Fruit fly (Drosophila melanogaster) whole organism, embryonic: ENCODE measurements around the gene CG4730.

Experiments
- Adf1 ChIP-seq: fragments of 200-800 bp; sonication (Bioruptor generic); IDR thresholded peaks from 2 replicates; pipeline ENCODE4 v1.3.6; 2022; ENCODE audit warnings: missing biosample characterization, missing genetic modification characterization
- Aef1 ChIP-seq: fragments of 200-800 bp; sonication (Bioruptor generic); IDR thresholded peaks from 3 replicates; pipeline ENCODE4 v1.3.6; 2022; ENCODE audit warnings: missing biosample characterization, missing genetic modification characterization
- Bteb2 ChIP-seq: fragments of 200-800 bp; sonication (Bioruptor generic); optimal IDR thresholded peaks from 2 replicates; lab custom pipeline; 2016; ENCODE audit warnings: missing biosample characterization, missing genetic modification characterization
- CG12155 ChIP-seq: fragments of 200-800 bp; sonication (Bioruptor generic); optimal IDR thresholded peaks from 3 replicates; lab custom pipeline; 2016; ENCODE audit warnings: missing biosample characterization, missing genetic modification characterization
- CG12299 ChIP-seq: fragments of 200-800 bp; sonication (Bioruptor generic); optimal IDR thresholded peaks from 2 replicates; lab custom pipeline; 2018; ENCODE audit warnings: missing biosample characterization, mild to moderate bottlenecking, missing genetic modification characterization
- CG12744 ChIP-seq: fragments of 200-800 bp; sonication (Bioruptor generic); optimal IDR thresholded peaks from 2 replicates; lab custom pipeline; 2016; ENCODE audit warnings: missing biosample characterization, missing genetic modification characterization
- CG13123 ChIP-seq: fragments of 200-800 bp; sonication (Bioruptor generic); optimal IDR thresholded peaks from 2 replicates; lab custom pipeline; 2016; ENCODE audit warnings: missing biosample characterization, missing genetic modification characterization
- CG14050 ChIP-seq: fragments of 200-800 bp; sonication (Bioruptor generic); IDR thresholded peaks from 3 replicates; pipeline ENCODE4 v1.3.6; 2022; ENCODE audit warnings: missing biosample characterization, missing genetic modification characterization
- CG15601 ChIP-seq: fragments of 200-800 bp; sonication (Bioruptor generic); optimal IDR thresholded peaks from 3 replicates; lab custom pipeline; 2019; ENCODE audit warnings: missing biosample characterization, mild to moderate bottlenecking, missing genetic modification characterization, moderate library complexity
- CG18476 ChIP-seq: fragments of 200-800 bp; sonication (Bioruptor generic); optimal IDR thresholded peaks from 2 replicates; lab custom pipeline; 2016; ENCODE audit warnings: missing biosample characterization, mild to moderate bottlenecking, missing genetic modification characterization
- CG18599 ChIP-seq: fragments of 200-800 bp; sonication (Bioruptor generic); optimal IDR thresholded peaks from 3 replicates; lab custom pipeline; 2017; ENCODE audit warnings: missing biosample characterization, missing genetic modification characterization, mild to moderate bottlenecking, moderate library complexity, missing genetic modification reagents
- CG31388 ChIP-seq: fragments of 200-800 bp; sonication (Bioruptor generic); optimal IDR thresholded peaks from 2 replicates; lab custom pipeline; 2016; ENCODE audit warnings: missing biosample characterization, missing genetic modification characterization
- CG31441 ChIP-seq: fragments of 200-800 bp; sonication (Bioruptor generic); IDR thresholded peaks from 2 replicates; pipeline ENCODE4 v1.3.6; 2022; ENCODE audit warnings: missing biosample characterization, missing genetic modification characterization
- CG4617 ChIP-seq: fragments of 200-800 bp; sonication (Bioruptor generic); optimal IDR thresholded peaks from 3 replicates; lab custom pipeline; 2016; ENCODE audit warnings: missing biosample characterization, missing genetic modification characterization, borderline replicate concordance
- CG4820 ChIP-seq: fragments of 200-800 bp; sonication (Bioruptor generic); optimal IDR thresholded peaks from 3 replicates; lab custom pipeline; 2016; ENCODE audit warnings: missing biosample characterization, missing genetic modification characterization
- CG7372 ChIP-seq: fragments of 200-800 bp; sonication (Bioruptor generic); IDR thresholded peaks from 2 replicates; pipeline ENCODE4 v1.3.6; 2022; ENCODE audit warnings: missing biosample characterization, missing genetic modification characterization
- CG7556 ChIP-seq: fragments of 200-800 bp; sonication (Bioruptor generic); optimal IDR thresholded peaks from 2 replicates; lab custom pipeline; 2017; ENCODE audit warnings: missing biosample characterization, mild to moderate bottlenecking, missing genetic modification characterization
- Camta ChIP-seq: fragments of 200-800 bp; sonication (Bioruptor generic); optimal IDR thresholded peaks from 2 replicates; lab custom pipeline; 2016; ENCODE audit warnings: missing biosample characterization, missing genetic modification characterization
- D19A ChIP-seq: fragments of 200-800 bp; optimal IDR thresholded peaks from 3 replicates; lab custom pipeline; 2019; ENCODE audit warnings: missing biosample characterization, mild to moderate bottlenecking, missing genetic modification characterization, moderate library complexity
- Deaf1 ChIP-seq: fragments of 200-800 bp; optimal IDR thresholded peaks from 3 replicates; lab custom pipeline; 2019; ENCODE audit warnings: missing biosample characterization, mild to moderate bottlenecking, missing genetic modification characterization, moderate library complexity
- Dref ChIP-seq: fragments of 200-800 bp; sonication (Bioruptor generic); IDR thresholded peaks from 2 replicates; pipeline ENCODE4 v1.3.6; 2022; ENCODE audit warnings: missing biosample characterization, missing genetic modification characterization
- ERR ChIP-seq: fragments of 200-800 bp; sonication (Bioruptor generic); optimal IDR thresholded peaks from 2 replicates; lab custom pipeline; 2016; ENCODE audit warnings: missing biosample characterization, missing genetic modification characterization
- Eip74EF ChIP-seq, 2 experiments: fragments of 200-800 bp in 1 of 2; fragments of >200 bp in 1 of 2; sonication (Bioruptor generic) in 1 of 2; optimal IDR thresholded peaks; 2 replicates each; lab custom pipeline; 2017 to 2019; ENCODE audit warnings: missing biosample characterization in 2 of 2, missing genetic modification characterization in 2 of 2, mild to moderate bottlenecking in 1 of 2, moderate library complexity in 1 of 2
- HLHmδ ChIP-seq: fragments of 200-800 bp; sonication (Bioruptor generic); optimal IDR thresholded peaks from 2 replicates; lab custom pipeline; 2018; ENCODE audit warnings: missing biosample characterization, mild to moderate bottlenecking, missing genetic modification characterization, moderate library complexity
- Hand ChIP-seq: fragments of 200-800 bp; sonication (Bioruptor generic); optimal IDR thresholded peaks from 2 replicates; lab custom pipeline; 2017; ENCODE audit warnings: mild to moderate bottlenecking, missing biosample characterization, missing genetic modification reagents, missing genetic modification characterization
- HmgD ChIP-seq: fragments of 200-800 bp; sonication (Bioruptor generic); optimal IDR thresholded peaks from 3 replicates; lab custom pipeline; 2016; ENCODE audit warnings: missing biosample characterization, missing genetic modification characterization
- Hr78 ChIP-seq, 2 experiments: fragments of 200-800 bp in 1 of 2; fragments of >200 bp in 1 of 2; sonication (Bioruptor generic) in 1 of 2; optimal IDR thresholded peaks; 2 replicates each; lab custom pipeline; 2017 to 2019; ENCODE audit warnings: missing biosample characterization in 2 of 2, missing genetic modification characterization in 2 of 2, mild to moderate bottlenecking in 1 of 2, moderate library complexity in 1 of 2
- MBD-R2 ChIP-seq: fragments of 200-800 bp; sonication (Bioruptor generic); IDR thresholded peaks from 2 replicates; pipeline ENCODE4 v1.3.6; 2022; ENCODE audit warnings: missing biosample characterization, missing genetic modification characterization
- Mes4 ChIP-seq: fragments of 200-800 bp; sonication (Bioruptor generic); optimal IDR thresholded peaks from 2 replicates; lab custom pipeline; 2016; ENCODE audit warnings: missing biosample characterization, missing genetic modification characterization
- Mrtf ChIP-seq: fragments of 200-800 bp; sonication (Bioruptor generic); IDR thresholded peaks from 3 replicates; pipeline ENCODE4 v1.3.6; 2022; ENCODE audit warnings: missing biosample characterization, missing genetic modification characterization
- NfI ChIP-seq: fragments of 200-800 bp; sonication (Bioruptor generic); optimal IDR thresholded peaks from 3 replicates; lab custom pipeline; 2018; ENCODE audit warnings: missing biosample characterization, mild to moderate bottlenecking, missing genetic modification characterization, moderate library complexity
- Oli ChIP-seq: fragments of 200-800 bp; sonication (Bioruptor generic); optimal IDR thresholded peaks from 2 replicates; lab custom pipeline; 2018; ENCODE audit warnings: missing biosample characterization, mild to moderate bottlenecking, missing genetic modification characterization, moderate library complexity
- Rfx ChIP-seq: fragments of 200-800 bp; sonication (Bioruptor generic); IDR thresholded peaks from 2 replicates; pipeline ENCODE4 v1.3.6; 2022; ENCODE audit warnings: missing biosample characterization, missing genetic modification characterization
- abd-A ChIP-seq: fragments of 200-800 bp; sonication (Bioruptor generic); optimal IDR thresholded peaks from 3 replicates; lab custom pipeline; 2019; ENCODE audit warnings: missing biosample characterization, mild to moderate bottlenecking, missing genetic modification characterization, moderate library complexity
- ase ChIP-seq: fragments of 200-800 bp; sonication (Bioruptor generic); IDR thresholded peaks from 3 replicates; pipeline ENCODE4 v1.3.6; 2022; ENCODE audit warnings: missing biosample characterization, missing genetic modification characterization
- bcd ChIP-seq: fragments of 200-800 bp; sonication (Bioruptor generic); optimal IDR thresholded peaks from 2 replicates; lab custom pipeline; 2017; ENCODE audit warnings: missing biosample characterization, mild to moderate bottlenecking, missing genetic modification characterization
- en ChIP-seq: fragments of 200-800 bp; sonication (Bioruptor generic); optimal IDR thresholded peaks from 2 replicates; lab custom pipeline; 2016; ENCODE audit warnings: missing biosample characterization, missing genetic modification characterization
- exex ChIP-seq: fragments of 200-800 bp; sonication (Bioruptor generic); optimal IDR thresholded peaks from 4 replicates; lab custom pipeline; 2018; ENCODE audit warnings: missing biosample characterization, mild to moderate bottlenecking, missing genetic modification characterization, moderate library complexity
- fd64A ChIP-seq: fragments of 200-800 bp; sonication (Bioruptor generic); optimal IDR thresholded peaks from 3 replicates; lab custom pipeline; 2018; ENCODE audit warnings: missing biosample characterization, mild to moderate bottlenecking, missing genetic modification characterization
- gem ChIP-seq: fragments of 200-800 bp; sonication (Bioruptor generic); optimal IDR thresholded peaks from 2 replicates; lab custom pipeline; 2019; ENCODE audit warnings: missing biosample characterization, mild to moderate bottlenecking, missing genetic modification characterization, moderate library complexity
- gfzf ChIP-seq: fragments of 200-800 bp; sonication (Bioruptor generic); optimal IDR thresholded peaks from 2 replicates; lab custom pipeline; 2016; ENCODE audit warnings: missing biosample characterization, mild to moderate bottlenecking, missing genetic modification characterization, moderate library complexity
- maf-S ChIP-seq: fragments of 200-800 bp; sonication (Bioruptor generic); optimal IDR thresholded peaks from 2 replicates; lab custom pipeline; 2016; ENCODE audit warnings: missing biosample characterization, missing genetic modification characterization
- mirr ChIP-seq: fragments of 200-800 bp; sonication (Bioruptor generic); optimal IDR thresholded peaks from 3 replicates; lab custom pipeline; 2018; ENCODE audit warnings: missing biosample characterization, mild to moderate bottlenecking, missing genetic modification characterization
- prd ChIP-seq, 3 experiments: fragments of >200 bp in 2 of 3; fragments of 200-800 bp in 1 of 3; sonication (Bioruptor generic) in 1 of 3; optimal IDR thresholded peaks in 2 of 3; IDR thresholded peaks in 1 of 3; 2 replicates in 2 of 3; 3 replicates in 1 of 3; pipeline versions ENCODE4 v1.3.6 to Lab custom; 2017 to 2022; ENCODE audit warnings: missing biosample characterization in 1 of 3, missing genetic modification characterization in 1 of 3
- pros ChIP-seq: fragments of 200-800 bp; sonication (Bioruptor generic); optimal IDR thresholded peaks from 3 replicates; lab custom pipeline; 2019; ENCODE audit warnings: missing biosample characterization, mild to moderate bottlenecking, missing genetic modification characterization, moderate library complexity
- ro ChIP-seq: fragments of 200-800 bp; sonication (Bioruptor generic); IDR thresholded peaks from 2 replicates; pipeline ENCODE4 v1.3.6; 2022; ENCODE audit warnings: missing biosample characterization, missing genetic modification characterization
- row ChIP-seq: fragments of 200-800 bp; sonication (Bioruptor generic); IDR thresholded peaks from 3 replicates; pipeline ENCODE4 v1.3.6; 2022; ENCODE audit warnings: missing biosample characterization, missing genetic modification characterization
- sisA ChIP-seq: fragments of 200-800 bp; sonication (Bioruptor generic); IDR thresholded peaks from 2 replicates; pipeline ENCODE4 v1.3.6; 2022; ENCODE audit warnings: missing biosample characterization, missing genetic modification characterization
- sqz ChIP-seq: fragments of 200-800 bp; sonication (Bioruptor generic); optimal IDR thresholded peaks from 3 replicates; lab custom pipeline; 2018; ENCODE audit warnings: missing biosample characterization, mild to moderate bottlenecking, missing genetic modification characterization

CG4730 gene

DNA sequence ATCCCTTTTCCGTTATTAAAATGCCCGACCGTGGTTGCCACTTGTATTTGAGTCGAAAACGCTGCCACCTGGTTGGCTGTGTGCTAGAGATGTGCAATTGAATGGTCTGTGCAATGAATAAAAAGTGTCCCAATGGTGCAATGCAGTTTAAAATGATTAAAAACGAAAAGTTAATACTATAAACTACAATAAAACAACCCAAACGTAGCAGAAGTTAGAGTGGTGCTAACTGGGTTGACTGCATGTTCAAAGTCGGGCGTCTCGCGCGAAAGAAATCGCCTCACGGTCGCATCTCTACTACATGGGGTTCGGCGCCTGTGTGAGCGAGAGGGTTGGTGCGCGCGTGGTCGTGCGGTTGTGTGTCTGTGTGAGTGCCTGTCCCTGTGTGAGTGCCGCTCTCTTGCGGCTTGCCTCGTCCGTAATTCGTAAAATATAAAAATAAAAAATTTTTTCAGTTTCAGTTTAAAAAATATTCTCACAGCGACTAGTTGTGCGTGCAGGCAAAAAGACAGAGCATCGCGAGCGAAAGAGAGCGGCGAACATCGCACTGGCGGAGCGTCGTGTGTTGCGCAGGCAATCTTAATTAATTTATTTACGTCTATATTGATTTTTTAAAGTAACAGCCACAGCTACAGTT, 31.5 kb downstream of the CG4730 start (continued):
- TF ChIP-seq row (GFP tag; lab: Robert Waterston, UW) (peak; percentile 98), Eip74EF (GFP tag; optimal IDR thresholded peaks at IDR 0.05; lab: Kevin White, UChicago) (peak in 1 of 2 experiments; percentile 72), HLHmδ (peak; percentile 45), gem (peak; percentile 94), Aef1 (GFP tag; lab: Robert Waterston, UW) (peak; percentile 90), CG31388 (peak; percentile 86), Hand (peak; percentile 85), NfI (GFP tag; lab: Kevin White, UChicago) (peak; percentile 93), MBD-R2 (GFP tag; lab: Robert Waterston, UW) (peak; percentile 84), CG4820 (GFP tag; lab: Kevin White, UChicago) (peak; percentile 86), CG31441 (GFP tag; lab: Robert Waterston, UW) (peak; percentile 89), CG15601 (tag; lab: Kevin White, UChicago) (peak; percentile 90), CG12299 (tag; lab: Kevin White, UChicago) (peak; percentile 86), prd (optimal IDR thresholded peaks at IDR 0.05; lab: Kevin White, UChicago) (no peak), prd (GFP tag; IDR thresholded peaks at IDR 0.05; lab: Robert Waterston, UW) (peak; percentile 96), ERR (GFP tag; lab: Kevin White, UChicago) (peak; percentile 93), Bteb2 (GFP tag; lab: Kevin White, UChicago) (peak; percentile 93), exex (tag; lab: Kevin White, UChicago) (peak; percentile 70), ase (peak; percentile 72), Deaf1 (tag; lab: Kevin White, UChicago) (peak; percentile 89), sqz (GFP tag; lab: Kevin White, UChicago) (peak; percentile 57), Camta (GFP tag; lab: Kevin White, UChicago) (peak; percentile 91), CG12155 (GFP tag; lab: Kevin White, UChicago) (peak; percentile 94), CG18476 (peak; percentile 74), Mes4 (GFP tag; lab: Kevin White, UChicago) (peak; percentile 93), sisA (GFP tag; lab: Robert Waterston, UW) (peak; percentile 94), Hr78 (GFP tag; optimal IDR thresholded peaks at IDR 0.05; lab: Kevin White, UChicago) (peak in 1 of 2 experiments; percentile 45), abd-A (tag; lab: Kevin White, UChicago) (peak; percentile 61), CG4617 (peak; percentile 83), ro (GFP tag; lab: Robert Waterston, UW) (peak; percentile 76), CG18599 (GFP tag; lab: Kevin White, UChicago) (peak; percentile 94), CG14050 (GFP tag; lab: Robert Waterston, UW) (peak; percentile 80), mirr (GFP tag; lab: Kevin White, UChicago) (peak; percentile 92), en (GFP tag; lab: Kevin White, UChicago) (peak; percentile 83), bcd (GFP tag; lab: Kevin White, UChicago) (peak; percentile 94), HmgD (peak; percentile 98), Mrtf (GFP tag; lab: Robert Waterston, UW) (peak; percentile 86), Adf1 (peak; percentile 74), Dref (peak; percentile 47), CG13123 (GFP tag; lab: Kevin White, UChicago) (peak; percentile 86), maf-S (GFP tag; lab: Kevin White, UChicago) (peak; percentile 95), D19A (tag; lab: Kevin White, UChicago) (peak; percentile 68), fd64A (GFP tag; lab: Kevin White, UChicago) (peak; percentile 70), CG7372 (GFP tag; lab: Robert Waterston, UW) (peak; percentile 91), pros (GFP tag; lab: Kevin White, UChicago) (peak; percentile 34), Oli (tag; lab: Kevin White, UChicago) (peak; percentile 87), CG7556 (peak; percentile 91), gfzf (GFP tag; lab: Kevin White, UChicago) (peak; percentile 48), CG12744 (GFP tag; lab: Kevin White, UChicago) (peak; percentile 86), Rfx (peak; percentile 94)
